Fruit fly (Drosophila melanogaster) whole organism, embryonic: ENCODE measurements around the gene CG6094.
A peak's percentile ranks its signal among the peaks of the same experiment; 100 is the strongest.

Experiments used
- Bgb ChIP-seq: fragments of 200-800 bp; sonication (Bioruptor generic); IDR thresholded peaks from 2 replicates; pipeline ENCODE4 v1.3.6; 2022; ENCODE audit warnings: missing biosample characterization, missing genetic modification characterization; ENCODE audit not compliant: partially characterized antibody
- CG12071 ChIP-seq: fragments of 200-800 bp; sonication (Bioruptor generic); optimal IDR thresholded peaks from 3 replicates; lab custom pipeline; 2018; ENCODE audit warnings: missing biosample characterization, mild to moderate bottlenecking, missing genetic modification characterization
- CG12299 ChIP-seq: fragments of 200-800 bp; sonication (Bioruptor generic); optimal IDR thresholded peaks from 2 replicates; lab custom pipeline; 2018; ENCODE audit warnings: missing biosample characterization, mild to moderate bottlenecking, missing genetic modification characterization
- CG14965 ChIP-seq: fragments of 200-800 bp; sonication (Bioruptor generic); optimal IDR thresholded peaks from 2 replicates; lab custom pipeline; 2016; ENCODE audit warnings: missing biosample characterization, missing genetic modification characterization, borderline replicate concordance
- CG15073 ChIP-seq: fragments of 200-800 bp; sonication (Bioruptor generic); optimal IDR thresholded peaks from 2 replicates; lab custom pipeline; 2016; ENCODE audit warnings: missing biosample characterization, missing genetic modification characterization
- CG15479 ChIP-seq: fragments of 200-800 bp; sonication (Bioruptor generic); optimal IDR thresholded peaks from 3 replicates; lab custom pipeline; 2019; ENCODE audit warnings: missing biosample characterization, mild to moderate bottlenecking, missing genetic modification characterization, moderate library complexity
- CG16863 ChIP-seq: fragments of 200-800 bp; sonication (Bioruptor generic); optimal IDR thresholded peaks from 3 replicates; lab custom pipeline; 2016; ENCODE audit warnings: missing biosample characterization, missing genetic modification characterization
- CG17328 ChIP-seq: fragments of 200-800 bp; sonication (Bioruptor generic); IDR thresholded peaks from 2 replicates; pipeline ENCODE4 v1.3.6; 2022; ENCODE audit warnings: missing biosample characterization, missing genetic modification characterization
- CG17385 ChIP-seq: fragments of 200-800 bp; sonication (Bioruptor generic); optimal IDR thresholded peaks from 3 replicates; lab custom pipeline; 2018; ENCODE audit warnings: missing biosample characterization, mild to moderate bottlenecking, missing genetic modification characterization
- CG18011 ChIP-seq: fragments of 200-800 bp; sonication (Bioruptor generic); optimal IDR thresholded peaks from 2 replicates; lab custom pipeline; 2017; ENCODE audit warnings: missing biosample characterization, missing genetic modification characterization, mild to moderate bottlenecking, moderate library complexity, missing genotype
- CG2678 ChIP-seq: fragments of 200-800 bp; sonication (Bioruptor generic); optimal IDR thresholded peaks from 3 replicates; lab custom pipeline; 2019; ENCODE audit warnings: missing biosample characterization, mild to moderate bottlenecking, missing genetic modification characterization, moderate library complexity
- CG30020 ChIP-seq: fragments of 200-800 bp; optimal IDR thresholded peaks from 2 replicates; lab custom pipeline; 2019; ENCODE audit warnings: missing biosample characterization, mild to moderate bottlenecking, missing genetic modification characterization, moderate library complexity
- CG30431 ChIP-seq: fragments of 200-800 bp; sonication (Bioruptor generic); optimal IDR thresholded peaks from 2 replicates; lab custom pipeline; 2017; ENCODE audit warnings: missing biosample characterization, missing genetic modification characterization
- CG43689 ChIP-seq: fragments of 200-800 bp; sonication (Bioruptor generic); IDR thresholded peaks from 2 replicates; pipeline ENCODE4 v1.3.6; 2022; ENCODE audit warnings: missing biosample characterization, missing genetic modification characterization
- CG4820 ChIP-seq: fragments of 200-800 bp; sonication (Bioruptor generic); optimal IDR thresholded peaks from 3 replicates; lab custom pipeline; 2016; ENCODE audit warnings: missing biosample characterization, missing genetic modification characterization
- CG6272 ChIP-seq: fragments of 200-800 bp; sonication (Bioruptor generic); IDR thresholded peaks from 2 replicates; pipeline ENCODE4 v1.3.6; 2022; ENCODE audit warnings: missing biosample characterization, missing genetic modification characterization
- CG6854 ChIP-seq: fragments of 200-800 bp; sonication (Bioruptor generic); optimal IDR thresholded peaks from 3 replicates; lab custom pipeline; 2017; ENCODE audit warnings: missing biosample characterization, mild to moderate bottlenecking, missing genetic modification characterization
- D19A ChIP-seq: fragments of 200-800 bp; optimal IDR thresholded peaks from 3 replicates; lab custom pipeline; 2019; ENCODE audit warnings: missing biosample characterization, mild to moderate bottlenecking, missing genetic modification characterization, moderate library complexity
- Dek ChIP-seq: fragments of 200-800 bp; sonication (Bioruptor generic); optimal IDR thresholded peaks from 3 replicates; lab custom pipeline; 2019; ENCODE audit warnings: missing biosample characterization, mild to moderate bottlenecking, missing genetic modification characterization, moderate library complexity
- Doc2 ChIP-seq: fragments of 200-800 bp; sonication (Bioruptor generic); IDR thresholded peaks from 2 replicates; pipeline ENCODE4 v1.3.6; 2022; ENCODE audit warnings: missing biosample characterization, missing genetic modification characterization
- Drgx ChIP-seq: fragments of 200-800 bp; sonication (Bioruptor generic); IDR thresholded peaks from 2 replicates; pipeline ENCODE4 v1.3.6; 2022; ENCODE audit warnings: missing biosample characterization, missing genetic modification characterization
- Hr3 ChIP-seq: fragments of 200-800 bp; sonication (Bioruptor generic); optimal IDR thresholded peaks from 3 replicates; lab custom pipeline; 2016; ENCODE audit warnings: missing biosample characterization, missing genetic modification characterization
- Kr ChIP-seq: fragments of 200-800 bp; sonication (Bioruptor generic); optimal IDR thresholded peaks from 2 replicates; lab custom pipeline; 2017; ENCODE audit warnings: missing biosample characterization, mild to moderate bottlenecking, missing genetic modification characterization
- MESR4 ChIP-seq: fragments of 200-800 bp; sonication (Bioruptor generic); optimal IDR thresholded peaks from 2 replicates; lab custom pipeline; 2018; ENCODE audit warnings: missing biosample characterization, mild to moderate bottlenecking, missing genetic modification characterization, moderate library complexity
- NK7.1 ChIP-seq: fragments of 200-800 bp; sonication (Bioruptor generic); optimal IDR thresholded peaks from 3 replicates; lab custom pipeline; 2016; ENCODE audit warnings: missing biosample characterization, missing genetic modification characterization
- Optix ChIP-seq: fragments of 200-800 bp; sonication (Bioruptor generic); IDR thresholded peaks from 3 replicates; pipeline ENCODE4 v1.3.6; 2022; ENCODE audit warnings: missing biosample characterization, missing genetic modification characterization
- Sry-β ChIP-seq: fragments of 200-800 bp; sonication (Bioruptor generic); optimal IDR thresholded peaks from 2 replicates; lab custom pipeline; 2018; ENCODE audit warnings: missing biosample characterization, mild to moderate bottlenecking, missing genetic modification characterization, moderate library complexity
- amos ChIP-seq: fragments of 200-800 bp; sonication (Bioruptor generic); IDR thresholded peaks from 2 replicates; pipeline ENCODE4 v1.3.6; 2022; ENCODE audit warnings: missing biosample characterization, missing genetic modification characterization; ENCODE audit not compliant: partially characterized antibody
- br ChIP-seq: fragments of >200 bp; optimal IDR thresholded peaks from 2 replicates; lab custom pipeline; 2017
- caup ChIP-seq: fragments of 200-800 bp; sonication (Bioruptor generic); optimal IDR thresholded peaks from 3 replicates; lab custom pipeline; 2017; ENCODE audit warnings: missing biosample characterization, mild to moderate bottlenecking, missing genetic modification characterization, moderate library complexity; ENCODE audit not compliant: severe bottlenecking
- corto ChIP-seq: fragments of 200-800 bp; sonication (Bioruptor generic); optimal IDR thresholded peaks from 2 replicates; lab custom pipeline; 2016; ENCODE audit warnings: missing biosample characterization, mild to moderate bottlenecking, missing genetic modification characterization, moderate library complexity
- crc ChIP-seq: fragments of 200-800 bp; sonication (Bioruptor generic); optimal IDR thresholded peaks from 2 replicates; lab custom pipeline; 2016; ENCODE audit warnings: missing biosample characterization, missing genetic modification characterization
- disco-r ChIP-seq: fragments of 200-800 bp; sonication (Bioruptor generic); optimal IDR thresholded peaks from 2 replicates; lab custom pipeline; 2016; ENCODE audit warnings: missing biosample characterization, missing genetic modification characterization
- fd3F ChIP-seq: fragments of 200-800 bp; sonication (Bioruptor generic); optimal IDR thresholded peaks from 2 replicates; lab custom pipeline; 2018; ENCODE audit warnings: missing biosample characterization, mild to moderate bottlenecking, missing genetic modification characterization, moderate library complexity
- grn ChIP-seq: fragments of 200-800 bp; sonication (Bioruptor generic); optimal IDR thresholded peaks from 3 replicates; lab custom pipeline; 2017; ENCODE audit warnings: missing biosample characterization, missing genetic modification characterization
- hkb ChIP-seq, 2 experiments: fragments of 200-800 bp in 1 of 2; fragments of >200 bp in 1 of 2; sonication (Bioruptor generic) in 1 of 2; IDR thresholded peaks in 1 of 2; optimal IDR thresholded peaks in 1 of 2; 2 replicates each; pipeline versions ENCODE4 v1.3.6 to Lab custom; 2017 to 2022; ENCODE audit warnings: missing biosample characterization in 1 of 2, missing genetic modification characterization in 1 of 2
- nau ChIP-seq: fragments of 200-800 bp; sonication (Bioruptor generic); optimal IDR thresholded peaks from 3 replicates; lab custom pipeline; 2017; ENCODE audit warnings: missing biosample characterization, mild to moderate bottlenecking, missing genetic modification characterization, missing genetic modification reagents
- nmo ChIP-seq: fragments of 200-800 bp; sonication (Bioruptor generic); optimal IDR thresholded peaks from 2 replicates; lab custom pipeline; 2018; ENCODE audit warnings: missing biosample characterization, mild to moderate bottlenecking, missing genetic modification characterization, moderate library complexity
- pb ChIP-seq: fragments of 200-800 bp; sonication (Bioruptor generic); optimal IDR thresholded peaks from 3 replicates; lab custom pipeline; 2016; ENCODE audit warnings: missing biosample characterization, missing genetic modification characterization
- pzg ChIP-seq: fragments of 200-800 bp; sonication (Bioruptor generic); optimal IDR thresholded peaks from 3 replicates; lab custom pipeline; 2018; ENCODE audit warnings: missing biosample characterization, mild to moderate bottlenecking, missing genetic modification characterization, moderate library complexity
- sens ChIP-seq: fragments of 200-800 bp; sonication (Bioruptor generic); peaks from one replicate; lab custom pipeline; 2016; ENCODE audit warnings: missing biosample characterization, missing genetic modification characterization
- slp2 ChIP-seq: fragments of 200-800 bp; sonication (Bioruptor generic); optimal IDR thresholded peaks from 2 replicates; lab custom pipeline; 2016; ENCODE audit warnings: missing biosample characterization, missing genetic modification characterization
- sqz ChIP-seq: fragments of 200-800 bp; sonication (Bioruptor generic); optimal IDR thresholded peaks from 3 replicates; lab custom pipeline; 2018; ENCODE audit warnings: missing biosample characterization, mild to moderate bottlenecking, missing genetic modification characterization
- stc ChIP-seq: fragments of 200-800 bp; sonication (Bioruptor generic); IDR thresholded peaks from 2 replicates; pipeline ENCODE4 v1.3.6; 2022; ENCODE audit warnings: missing biosample characterization, missing genetic modification characterization
- tin ChIP-seq: fragments of 200-800 bp; sonication (Bioruptor generic); optimal IDR thresholded peaks from 3 replicates; lab custom pipeline; 2016; ENCODE audit warnings: missing biosample characterization, missing genetic modification characterization
- tna ChIP-seq: fragments of 200-800 bp; sonication (Bioruptor generic); IDR thresholded peaks from 2 replicates; pipeline ENCODE4 v1.3.6; 2022; ENCODE audit warnings: missing biosample characterization, missing genetic modification characterization; ENCODE audit not compliant: partially characterized antibody
- usp ChIP-seq: fragments of >200 bp; optimal IDR thresholded peaks from 2 replicates; lab custom pipeline; 2017; ENCODE audit warnings: missing biosample characterization, missing genetic modification characterization
- z ChIP-seq: fragments of 200-800 bp; sonication (Bioruptor generic); IDR thresholded peaks from 3 replicates; pipeline ENCODE4 v1.3.6; 2022; ENCODE audit warnings: missing biosample characterization, missing genetic modification characterization
- zen2 ChIP-seq: fragments of 200-800 bp; sonication (Bioruptor generic); IDR thresholded peaks from 3 replicates; pipeline ENCODE4 v1.3.6; 2022; ENCODE audit warnings: missing biosample characterization, missing genetic modification characterization; ENCODE audit not compliant: partially characterized antibody
- zfh1 ChIP-seq: fragments of 200-800 bp; sonication (Bioruptor generic); IDR thresholded peaks from 3 replicates; pipeline ENCODE4 v1.3.6; 2022; ENCODE audit warnings: missing biosample characterization, missing genetic modification characterization

CG6094 gene

dm6 chr2L:10466865-10467270 is 40.0 kb upstream of the CG6094 start (continued):
- no peak for TF ChIP-seq CG30020 (tag; lab: Kevin White, UChicago)
- peak; percentile 18 for TF ChIP-seq disco-r (GFP tag; lab: Kevin White, UChicago)
- no peak for TF ChIP-seq amos (GFP tag; lab: Robert Waterston, UW)
- no peak for TF ChIP-seq CG6272 (GFP tag; lab: Robert Waterston, UW)
- TF ChIP-seq CG18011 (GFP tag; lab: Kevin White, UChicago) = no peak
- TF ChIP-seq pzg (GFP tag; lab: Kevin White, UChicago) = no peak
- peak; percentile 57 for TF ChIP-seq CG16863 (GFP tag; lab: Kevin White, UChicago)
- TF ChIP-seq Dek (tag; lab: Kevin White, UChicago) = no peak
- TF ChIP-seq CG43689 (GFP tag; lab: Robert Waterston, UW) = no peak
- TF ChIP-seq CG15073 (GFP tag; lab: Kevin White, UChicago) = no peak
- TF ChIP-seq CG17385 (GFP tag; lab: Kevin White, UChicago) = peak; percentile 42
- peak; percentile 63 for TF ChIP-seq tin
- no peak for TF ChIP-seq crc (GFP tag; lab: Kevin White, UChicago)
- peak; percentile 89 for TF ChIP-seq nmo (GFP tag; lab: Kevin White, UChicago)
- peak; percentile 35 for TF ChIP-seq CG12071 (GFP tag; lab: Kevin White, UChicago)
- no peak for TF ChIP-seq corto (GFP tag; lab: Kevin White, UChicago)
- TF ChIP-seq caup (GFP tag; lab: Kevin White, UChicago) = no peak
- TF ChIP-seq Sry-β = no peak
- no peak for TF ChIP-seq hkb (optimal IDR thresholded peaks at IDR 0.05; lab: Kevin White, UChicago)
- peak; percentile 28; the same call in 1 of the 2 replicates for TF ChIP-seq hkb (GFP tag; IDR thresholded peaks at IDR 0.05; lab: Robert Waterston, UW)
- peak; percentile 1 for TF ChIP-seq pb (GFP tag; lab: Kevin White, UChicago)
- TF ChIP-seq zen2 (GFP tag; lab: Robert Waterston, UW) = no peak
- TF ChIP-seq NK7.1 (GFP tag; lab: Kevin White, UChicago) = peak; percentile 12
- peak; percentile 63 for TF ChIP-seq Hr3 (GFP tag; lab: Kevin White, UChicago)
- TF ChIP-seq z = no peak
- peak; percentile 29 for TF ChIP-seq CG14965 (GFP tag; lab: Kevin White, UChicago)
- no peak for TF ChIP-seq Kr (GFP tag; lab: Kevin White, UChicago)
- peak; percentile 57 for TF ChIP-seq nau (GFP tag; lab: Kevin White, UChicago)
- TF ChIP-seq CG17328 (GFP tag; lab: Robert Waterston, UW) = no peak
- no peak for TF ChIP-seq MESR4
- no peak for TF ChIP-seq usp (GFP tag; lab: Kevin White, UChicago)
- TF ChIP-seq slp2 (GFP tag; lab: Kevin White, UChicago) = peak; percentile 37
- TF ChIP-seq CG30431 (GFP tag; lab: Kevin White, UChicago) = peak; percentile 35
- no peak for TF ChIP-seq Bgb (GFP tag; lab: Robert Waterston, UW)
- TF ChIP-seq CG15479 = no peak
- peak; percentile 64 for TF ChIP-seq D19A (tag; lab: Kevin White, UChicago)
- TF ChIP-seq Optix (GFP tag; lab: Robert Waterston, UW) = no peak
- TF ChIP-seq Drgx (GFP tag; lab: Robert Waterston, UW) = 0 out of 2 replicates have a peak, but pooled peaks have one; percentile 12
- peak; percentile 93 for TF ChIP-seq sens (GFP tag; lab: Kevin White, UChicago)
- TF ChIP-seq zfh1 (GFP tag; lab: Robert Waterston, UW) = peak; percentile 59; the same call in 2 of the 3 replicates
- no peak for TF ChIP-seq tna (GFP tag; lab: Robert Waterston, UW)
- no peak for TF ChIP-seq grn
- TF ChIP-seq stc (GFP tag; lab: Robert Waterston, UW) = no peak; the same call in none of the 2 replicates
- peak; percentile 19 for TF ChIP-seq sqz (GFP tag; lab: Kevin White, UChicago)
- TF ChIP-seq Doc2 = no peak
- TF ChIP-seq fd3F (GFP tag; lab: Kevin White, UChicago) = peak; percentile 2
- TF ChIP-seq CG4820 = peak; percentile 68
- no peak for TF ChIP-seq CG2678 (tag; lab: Kevin White, UChicago)
- no peak for TF ChIP-seq CG6854 (GFP tag; lab: Kevin White, UChicago)
- no peak for TF ChIP-seq CG12299 (tag; lab: Kevin White, UChicago)
- no peak for TF ChIP-seq br (lab: Kevin White, UChicago)
